Fruit fly (Drosophila melanogaster) whole organism, embryonic: Measurements from ENCODE around the gene CG31075.

Source experiments
- Abd-B ChIP-seq: fragments of 200-800 bp; sonication (Bioruptor generic); optimal IDR thresholded peaks from 2 replicates; lab custom pipeline; 2018; ENCODE audit warnings: missing biosample characterization, mild to moderate bottlenecking, missing genetic modification characterization, moderate library complexity
- Atf6 ChIP-seq: fragments of 200-800 bp; sonication (Bioruptor generic); IDR thresholded peaks from 2 replicates; pipeline ENCODE4 v1.3.6; 2022; ENCODE audit warnings: missing biosample characterization, missing genetic modification characterization
- B-H1 ChIP-seq: fragments of 200-800 bp; sonication (Bioruptor generic); IDR thresholded peaks from 3 replicates; pipeline ENCODE4 v1.3.6; 2022; ENCODE audit warnings: missing biosample characterization, missing genetic modification characterization
- BtbVII ChIP-seq: fragments of 200-800 bp; sonication (Bioruptor generic); optimal IDR thresholded peaks from 3 replicates; lab custom pipeline; 2017; ENCODE audit warnings: missing biosample characterization, mild to moderate bottlenecking, missing genetic modification characterization
- CG10543 ChIP-seq: fragments of 200-800 bp; sonication (Bioruptor generic); optimal IDR thresholded peaks from 3 replicates; lab custom pipeline; 2017; ENCODE audit warnings: missing biosample characterization, mild to moderate bottlenecking, missing genetic modification characterization, moderate library complexity
- CG11398 ChIP-seq: fragments of 200-800 bp; sonication (Bioruptor generic); optimal IDR thresholded peaks from 2 replicates; lab custom pipeline; 2016; ENCODE audit warnings: missing biosample characterization, missing genetic modification characterization
- CG13123 ChIP-seq: fragments of 200-800 bp; sonication (Bioruptor generic); optimal IDR thresholded peaks from 2 replicates; lab custom pipeline; 2016; ENCODE audit warnings: missing biosample characterization, missing genetic modification characterization
- CG14014 ChIP-seq: fragments of 200-800 bp; sonication (Bioruptor generic); IDR thresholded peaks from 2 replicates; pipeline ENCODE4 v1.3.6; 2022; ENCODE audit warnings: missing biosample characterization, missing genetic modification characterization
- CG1529 ChIP-seq: fragments of 200-800 bp; sonication (Bioruptor generic); optimal IDR thresholded peaks from 3 replicates; lab custom pipeline; 2018; ENCODE audit warnings: missing biosample characterization, missing genetic modification characterization
- CG15514 ChIP-seq: fragments of 200-800 bp; sonication (Bioruptor generic); optimal IDR thresholded peaks from 3 replicates; lab custom pipeline; 2017; ENCODE audit warnings: missing biosample characterization, missing genetic modification characterization, mild to moderate bottlenecking, moderate library complexity, missing genetic modification reagents
- CG1603 ChIP-seq: fragments of 200-800 bp; sonication (Bioruptor generic); optimal IDR thresholded peaks from 2 replicates; lab custom pipeline; 2019; ENCODE audit warnings: missing biosample characterization, mild to moderate bottlenecking, missing genetic modification characterization, moderate library complexity
- CG1647 ChIP-seq: fragments of 200-800 bp; sonication (Bioruptor generic); optimal IDR thresholded peaks from 3 replicates; lab custom pipeline; 2016; ENCODE audit warnings: missing biosample characterization, missing genetic modification characterization
- CG17912 ChIP-seq: fragments of 200-800 bp; sonication (Bioruptor generic); optimal IDR thresholded peaks from 2 replicates; lab custom pipeline; 2018; ENCODE audit warnings: missing biosample characterization, mild to moderate bottlenecking, missing genetic modification characterization
- CG2889 ChIP-seq: fragments of 200-800 bp; sonication (Bioruptor generic); IDR thresholded peaks from 3 replicates; pipeline ENCODE4 v1.3.6; 2022; ENCODE audit warnings: missing biosample characterization, missing genetic modification characterization
- CG33557 ChIP-seq: fragments of 200-800 bp; sonication (Bioruptor generic); optimal IDR thresholded peaks from 2 replicates; lab custom pipeline; 2019; ENCODE audit warnings: missing biosample characterization, mild to moderate bottlenecking, missing genetic modification characterization, moderate library complexity
- CG34422 ChIP-seq: fragments of 200-800 bp; sonication (Bioruptor generic); IDR thresholded peaks from 3 replicates; pipeline ENCODE4 v1.3.6; 2022; ENCODE audit warnings: missing biosample characterization, missing genetic modification characterization
- CG3726 ChIP-seq: fragments of 200-800 bp; sonication (Bioruptor generic); IDR thresholded peaks from 3 replicates; pipeline ENCODE4, ENCODE4 v1.3.6; 2022; ENCODE audit warnings: missing biosample characterization, missing genetic modification characterization
- CG42726 ChIP-seq: fragments of 200-800 bp; sonication (Bioruptor generic); IDR thresholded peaks from 2 replicates; pipeline ENCODE4 v1.3.6; 2022; ENCODE audit warnings: missing biosample characterization, missing genetic modification characterization; ENCODE audit not compliant: partially characterized antibody
- CG4404 ChIP-seq: fragments of 200-800 bp; sonication (Bioruptor generic); IDR thresholded peaks from 2 replicates; pipeline ENCODE4 v1.3.6; 2022; ENCODE audit warnings: missing biosample characterization, missing genetic modification characterization
- CG6272 ChIP-seq: fragments of 200-800 bp; sonication (Bioruptor generic); IDR thresholded peaks from 2 replicates; pipeline ENCODE4 v1.3.6; 2022; ENCODE audit warnings: missing biosample characterization, missing genetic modification characterization
- CG7745 ChIP-seq: fragments of 200-800 bp; sonication (Bioruptor generic); optimal IDR thresholded peaks from 2 replicates; lab custom pipeline; 2018; ENCODE audit warnings: missing biosample characterization, mild to moderate bottlenecking, missing genetic modification characterization, moderate library complexity
- CG8089 ChIP-seq: fragments of 200-800 bp; sonication (Bioruptor generic); optimal IDR thresholded peaks from 3 replicates; lab custom pipeline; 2016; ENCODE audit warnings: missing biosample characterization, missing genetic modification characterization
- Doc2 ChIP-seq: fragments of 200-800 bp; sonication (Bioruptor generic); IDR thresholded peaks from 2 replicates; pipeline ENCODE4 v1.3.6; 2022; ENCODE audit warnings: missing biosample characterization, missing genetic modification characterization
- ERR ChIP-seq: fragments of 200-800 bp; sonication (Bioruptor generic); optimal IDR thresholded peaks from 2 replicates; lab custom pipeline; 2016; ENCODE audit warnings: missing biosample characterization, missing genetic modification characterization
- HHEX ChIP-seq: fragments of 200-800 bp; sonication (Bioruptor generic); optimal IDR thresholded peaks from 3 replicates; lab custom pipeline; 2017; ENCODE audit warnings: missing biosample characterization, mild to moderate bottlenecking, missing genetic modification characterization, missing genetic modification reagents
- Lpt ChIP-seq: fragments of >200 bp; optimal IDR thresholded peaks from 2 replicates; lab custom pipeline; 2018; ENCODE audit warnings: missing biosample characterization, missing genetic modification characterization
- Oaz ChIP-seq: fragments of 200-800 bp; sonication (Bioruptor generic); IDR thresholded peaks from 2 replicates; pipeline ENCODE4 v1.3.6; 2022; ENCODE audit warnings: missing biosample characterization, missing genetic modification characterization
- Scr ChIP-seq: fragments of 200-800 bp; sonication (Bioruptor generic); IDR thresholded peaks from 2 replicates; pipeline ENCODE4 v1.3.6; 2022; ENCODE audit warnings: missing biosample characterization, missing genetic modification characterization; ENCODE audit not compliant: partially characterized antibody
- Trl ChIP-seq, 3 experiments: fragments of >200 bp in 2 of 3; fragments of 200-800 bp in 1 of 3; sonication (Bioruptor generic) in 1 of 3; optimal IDR thresholded peaks; 2 replicates in 1 of 3; 3 replicates in 2 of 3; lab custom pipeline; 2016 to 2017; ENCODE audit warnings: missing biosample characterization in 1 of 3, missing genetic modification characterization in 1 of 3
- Usf ChIP-seq: fragments of 200-800 bp; sonication (Bioruptor generic); optimal IDR thresholded peaks from 2 replicates; lab custom pipeline; 2017; ENCODE audit warnings: missing genotype, missing biosample characterization, missing genetic modification characterization
- ase ChIP-seq: fragments of 200-800 bp; sonication (Bioruptor generic); IDR thresholded peaks from 3 replicates; pipeline ENCODE4 v1.3.6; 2022; ENCODE audit warnings: missing biosample characterization, missing genetic modification characterization
- bcd ChIP-seq: fragments of 200-800 bp; sonication (Bioruptor generic); optimal IDR thresholded peaks from 2 replicates; lab custom pipeline; 2017; ENCODE audit warnings: missing biosample characterization, mild to moderate bottlenecking, missing genetic modification characterization
- dati ChIP-seq: fragments of 200-800 bp; sonication (Bioruptor generic); IDR thresholded peaks from 2 replicates; pipeline ENCODE4 v1.3.6; 2022; ENCODE audit warnings: missing biosample characterization, missing genetic modification characterization
- ewg ChIP-seq: fragments of 200-800 bp; sonication (Bioruptor generic); optimal IDR thresholded peaks from 3 replicates; lab custom pipeline; 2017; ENCODE audit warnings: mild to moderate bottlenecking, missing biosample characterization, missing genetic modification reagents, missing genetic modification characterization
- grn ChIP-seq: fragments of 200-800 bp; sonication (Bioruptor generic); optimal IDR thresholded peaks from 3 replicates; lab custom pipeline; 2017; ENCODE audit warnings: missing biosample characterization, missing genetic modification characterization
- gro ChIP-seq: fragments of 200-800 bp; sonication (Bioruptor generic); optimal IDR thresholded peaks from 2 replicates; lab custom pipeline; 2016; ENCODE audit warnings: missing biosample characterization, missing genetic modification characterization
- hkb ChIP-seq, 2 experiments: fragments of 200-800 bp in 1 of 2; fragments of >200 bp in 1 of 2; sonication (Bioruptor generic) in 1 of 2; IDR thresholded peaks in 1 of 2; optimal IDR thresholded peaks in 1 of 2; 2 replicates each; pipeline versions ENCODE4 v1.3.6 to Lab custom; 2017 to 2022; ENCODE audit warnings: missing biosample characterization in 1 of 2, missing genetic modification characterization in 1 of 2
- jumu ChIP-seq: fragments of 200-800 bp; sonication (Bioruptor generic); optimal IDR thresholded peaks from 3 replicates; lab custom pipeline; 2016; ENCODE audit warnings: missing biosample characterization, missing genetic modification characterization
- maf-S ChIP-seq: fragments of 200-800 bp; sonication (Bioruptor generic); optimal IDR thresholded peaks from 2 replicates; lab custom pipeline; 2016; ENCODE audit warnings: missing biosample characterization, missing genetic modification characterization
- mirr ChIP-seq: fragments of 200-800 bp; sonication (Bioruptor generic); optimal IDR thresholded peaks from 3 replicates; lab custom pipeline; 2018; ENCODE audit warnings: missing biosample characterization, mild to moderate bottlenecking, missing genetic modification characterization
- nau ChIP-seq: fragments of 200-800 bp; sonication (Bioruptor generic); optimal IDR thresholded peaks from 3 replicates; lab custom pipeline; 2017; ENCODE audit warnings: missing biosample characterization, mild to moderate bottlenecking, missing genetic modification characterization, missing genetic modification reagents
- prd ChIP-seq, 3 experiments: fragments of >200 bp in 2 of 3; fragments of 200-800 bp in 1 of 3; sonication (Bioruptor generic) in 1 of 3; optimal IDR thresholded peaks in 2 of 3; IDR thresholded peaks in 1 of 3; 2 replicates in 2 of 3; 3 replicates in 1 of 3; pipeline versions ENCODE4 v1.3.6 to Lab custom; 2017 to 2022; ENCODE audit warnings: missing biosample characterization in 1 of 3, missing genetic modification characterization in 1 of 3
- row ChIP-seq: fragments of 200-800 bp; sonication (Bioruptor generic); IDR thresholded peaks from 3 replicates; pipeline ENCODE4 v1.3.6; 2022; ENCODE audit warnings: missing biosample characterization, missing genetic modification characterization
- shn ChIP-seq: fragments of 200-800 bp; sonication (Bioruptor generic); optimal IDR thresholded peaks from 3 replicates; lab custom pipeline; 2016; ENCODE audit warnings: missing biosample characterization, missing genetic modification characterization
- so ChIP-seq: fragments of 200-800 bp; sonication (Bioruptor generic); IDR thresholded peaks from 3 replicates; pipeline ENCODE4 v1.3.6; 2022; ENCODE audit warnings: missing biosample characterization, missing genetic modification characterization
- toy ChIP-seq: fragments of 200-800 bp; sonication (Bioruptor generic); IDR thresholded peaks from 2 replicates; pipeline ENCODE4 v1.3.6; 2022; ENCODE audit warnings: missing biosample characterization, missing genetic modification characterization
- zen2 ChIP-seq: fragments of 200-800 bp; sonication (Bioruptor generic); IDR thresholded peaks from 3 replicates; pipeline ENCODE4 v1.3.6; 2022; ENCODE audit warnings: missing biosample characterization, missing genetic modification characterization; ENCODE audit not compliant: partially characterized antibody

Gene CG31075

dm6 chr3R:26960496-26960895 is 27.8 kb downstream of the CG31075 start (continued):
- TF ChIP-seq CG2889 (GFP tag; lab: Robert Waterston, UW) (no peak), jumu (GFP tag; lab: Kevin White, UChicago) (no peak), HHEX (no peak), BtbVII (GFP tag; lab: Kevin White, UChicago) (no peak), Usf (GFP tag; lab: Kevin White, UChicago) (no peak), ase (GFP tag; lab: Robert Waterston, UW) (no peak), bcd (GFP tag; lab: Kevin White, UChicago) (no peak), CG17912 (GFP tag; lab: Kevin White, UChicago) (no peak), ewg (no peak), CG42726 (GFP tag; lab: Robert Waterston, UW) (no peak), dati (GFP tag; lab: Robert Waterston, UW) (no peak), mirr (GFP tag; lab: Kevin White, UChicago) (peak; percentile 43), CG33557 (GFP tag; lab: Kevin White, UChicago) (no peak), Oaz (GFP tag; lab: Robert Waterston, UW) (no peak), Trl (optimal IDR thresholded peaks at IDR 0.05; lab: Kevin White, UChicago) (peak; percentile 31 to 32), Trl (GFP tag; optimal IDR thresholded peaks at IDR 0.05; lab: Kevin White, UChicago) (no peak), CG13123 (GFP tag; lab: Kevin White, UChicago) (no peak), so (GFP tag; lab: Robert Waterston, UW) (no peak), CG34422 (no peak), gro (no peak), prd (optimal IDR thresholded peaks at IDR 0.05; lab: Kevin White, UChicago) (no peak), prd (GFP tag; IDR thresholded peaks at IDR 0.05; lab: Robert Waterston, UW) (no peak), row (GFP tag; lab: Robert Waterston, UW) (no peak), Abd-B (GFP tag; lab: Kevin White, UChicago) (no peak), ERR (GFP tag; lab: Kevin White, UChicago) (no peak), CG10543 (GFP tag; lab: Kevin White, UChicago) (peak; percentile 11), CG1647 (GFP tag; lab: Kevin White, UChicago) (no peak), CG8089 (GFP tag; lab: Kevin White, UChicago) (no peak), CG1603 (no peak), B-H1 (GFP tag; lab: Robert Waterston, UW) (no peak), grn (GFP tag; lab: Kevin White, UChicago) (no peak), Scr (GFP tag; lab: Robert Waterston, UW) (no peak), CG6272 (GFP tag; lab: Robert Waterston, UW) (no peak), CG14014 (GFP tag; lab: Robert Waterston, UW) (peak; percentile 22; the same call in 1 of the 2 replicates), CG11398 (GFP tag; lab: Kevin White, UChicago) (no peak), CG1529 (no peak), CG3726 (no peak), toy (peak; percentile 46; the same call in 1 of the 2 replicates), CG4404 (GFP tag; lab: Robert Waterston, UW) (no peak), CG15514 (peak; percentile 16), CG7745 (no peak), zen2 (no peak), shn (GFP tag; lab: Kevin White, UChicago) (no peak), maf-S (GFP tag; lab: Kevin White, UChicago) (no peak), Doc2 (GFP tag; lab: Robert Waterston, UW) (no peak), Atf6 (GFP tag; lab: Robert Waterston, UW) (peak; percentile 53; the same call in 1 of the 2 replicates), nau (GFP tag; lab: Kevin White, UChicago) (no peak), Lpt (no peak), hkb (optimal IDR thresholded peaks at IDR 0.05; lab: Kevin White, UChicago) (no peak), hkb (GFP tag; IDR thresholded peaks at IDR 0.05; lab: Robert Waterston, UW) (no peak)
